Worm (Caenorhabditis elegans) whole organism, L4 larva: ENCODE data around the gene Y32G9A.3.
A peak's percentile ranks its signal among the peaks of the same experiment; 100 is the strongest.

Experiments
- F10B5.3 ChIP-seq: sonication (generic microtip); optimal IDR thresholded peaks from 2 replicates; lab custom pipeline; 2016; ENCODE audit warnings: mild to moderate bottlenecking, missing genetic modification characterization, missing compliant biosample characterization
- F26F4.8 ChIP-seq: fragments of 200-800 bp; sonication (Bioruptor generic); conservative IDR thresholded peaks from 2 replicates; pipeline ENCODE4 v1.3.6; 2022; ENCODE audit warnings: missing genetic modification characterization, missing compliant biosample characterization
- F37D6.2 ChIP-seq: sonication (generic microtip); optimal IDR thresholded peaks from 2 replicates; lab custom pipeline; 2016; ENCODE audit warnings: mild to moderate bottlenecking, missing genetic modification characterization, missing compliant biosample characterization
- T20F7.1 ChIP-seq: fragments of 200-800 bp; sonication (Bioruptor generic); optimal IDR thresholded peaks from 2 replicates; lab custom pipeline; 2018; ENCODE audit warnings: mild to moderate bottlenecking, missing genetic modification characterization, missing compliant biosample characterization
- Y5F2A.4 ChIP-seq: fragments of 200-800 bp; sonication (Bioruptor generic); optimal IDR thresholded peaks from 2 replicates; lab custom pipeline; 2018; ENCODE audit warnings: mild to moderate bottlenecking, missing genetic modification characterization, missing compliant biosample characterization
- Y75B8A.6 ChIP-seq: fragments of 200-800 bp; sonication (Bioruptor generic); IDR thresholded peaks from 2 replicates; pipeline ENCODE4 v1.3.6; 2022; ENCODE audit warnings: missing genetic modification reagents, missing genetic modification characterization, missing compliant biosample characterization
- aha-1 ChIP-seq: fragments of 150-350 bp; peaks from one replicate; lab custom pipeline; 2014; ENCODE audit warnings: missing biosample characterization, missing genetic modification characterization
- attf-4 ChIP-seq: sonication (generic microtip); optimal IDR thresholded peaks from 3 replicates; lab custom pipeline; 2017; ENCODE audit warnings: missing biosample characterization, missing genetic modification characterization
- ceh-28 ChIP-seq: fragments of 150-350 bp; optimal IDR thresholded peaks from 2 replicates; lab custom pipeline; 2014; ENCODE audit warnings: missing biosample characterization, missing genetic modification reagents, missing genetic modification characterization
- ceh-44 ChIP-seq: fragments of 200-800 bp; sonication (Bioruptor generic); IDR thresholded peaks from 2 replicates; pipeline ENCODE4 v1.3.6; 2022; ENCODE audit warnings: missing genetic modification reagents, missing genetic modification characterization, missing compliant biosample characterization
- ceh-82 ChIP-seq: sonication (generic microtip); optimal IDR thresholded peaks from 2 replicates; lab custom pipeline; 2017; ENCODE audit warnings: missing biosample characterization, missing genetic modification characterization
- ctbp-1 ChIP-seq: fragments of 200-800 bp; sonication (Bioruptor generic); IDR thresholded peaks from 2 replicates; pipeline ENCODE4 v1.3.6; 2022; ENCODE audit warnings: missing genetic modification reagents, missing genetic modification characterization, missing compliant biosample characterization
- daf-19 ChIP-seq: fragments of 200-800 bp; sonication (Bioruptor generic); conservative IDR thresholded peaks from 2 replicates; pipeline ENCODE4 v1.3.6; 2022; ENCODE audit warnings: missing genetic modification characterization, missing compliant biosample characterization
- dmd-8 ChIP-seq: fragments of 200-800 bp; sonication (Bioruptor generic); IDR thresholded peaks from 2 replicates; pipeline ENCODE4 v1.3.6; 2022; ENCODE audit warnings: missing genetic modification characterization, missing compliant biosample characterization
- dpl-1 ChIP-seq: fragments of 150-350 bp; optimal IDR thresholded peaks from 2 replicates; lab custom pipeline; 2014; ENCODE audit warnings: missing biosample characterization, missing genetic modification reagents, missing genetic modification characterization
- duxl-1 ChIP-seq: sonication (generic microtip); optimal IDR thresholded peaks from 2 replicates; lab custom pipeline; 2016; ENCODE audit warnings: mild to moderate bottlenecking, missing genetic modification characterization, moderate library complexity, missing compliant biosample characterization; ENCODE audit not compliant: poor library complexity
- dve-1 ChIP-seq: sonication (generic microtip); optimal IDR thresholded peaks from 2 replicates; lab custom pipeline; 2017; ENCODE audit warnings: antibody characterized with exemption, mild to moderate bottlenecking, missing genetic modification characterization, missing compliant biosample characterization; ENCODE audit not compliant: insufficient read depth
- egl-27 ChIP-seq: sonication (generic microtip); optimal IDR thresholded peaks from 3 replicates; lab custom pipeline; 2017; ENCODE audit warnings: missing biosample characterization, missing genetic modification reagents, missing genetic modification characterization
- fkh-10 ChIP-seq: fragments of 150-350 bp; optimal IDR thresholded peaks from 2 replicates; lab custom pipeline; 2014; ENCODE audit warnings: missing biosample characterization, missing genetic modification reagents, missing genetic modification characterization
- fos-1 ChIP-seq: fragments of 150-350 bp; optimal IDR thresholded peaks from 2 replicates; lab custom pipeline; 2014; ENCODE audit warnings: missing biosample characterization, missing genetic modification characterization
- hlh-30 ChIP-seq: sonication (generic microtip); optimal IDR thresholded peaks from 2 replicates; lab custom pipeline; 2017; ENCODE audit warnings: antibody characterized with exemption, mild to moderate bottlenecking, missing genetic modification characterization, missing compliant biosample characterization; ENCODE audit not compliant: insufficient read depth
- hmg-1.1 ChIP-seq: fragments of 200-800 bp; sonication (Bioruptor generic); IDR thresholded peaks from 2 replicates; pipeline ENCODE4 v1.3.6; 2022; ENCODE audit warnings: missing genetic modification reagents, missing genetic modification characterization, missing compliant biosample characterization
- lin-15B ChIP-seq: fragments of 150-350 bp; sonication (generic microtip); optimal IDR thresholded peaks from 3 replicates; lab custom pipeline; 2014; ENCODE audit warnings: missing biosample characterization, missing genetic modification characterization
- lir-3 ChIP-seq: sonication (generic microtip); optimal IDR thresholded peaks from 2 replicates; lab custom pipeline; 2016; ENCODE audit warnings: mild to moderate bottlenecking, missing genetic modification characterization, missing compliant biosample characterization
- lsy-2 ChIP-seq, 2 experiments: fragments of 150-350 bp in 1 of 2; sonication (generic microtip) in 1 of 2; optimal IDR thresholded peaks; 2 replicates each; lab custom pipeline; 2014 to 2017; ENCODE audit warnings: missing biosample characterization in 2 of 2, missing genetic modification characterization in 2 of 2
- madf-5 ChIP-seq, 2 experiments: fragments of 200-800 bp; sonication (Bioruptor generic); IDR thresholded peaks; 2 replicates each; pipeline ENCODE4 v1.3.6; 2022; ENCODE audit warnings: missing compliant biosample characterization in 2 of 2, missing genetic modification characterization in 2 of 2
- mdl-1 ChIP-seq, 2 experiments: fragments of 150-350 bp in 1 of 2; sonication (generic microtip) in 1 of 2; optimal IDR thresholded peaks; 2 replicates each; lab custom pipeline; 2014 to 2017; ENCODE audit warnings: missing biosample characterization in 2 of 2, missing genetic modification characterization in 2 of 2
- mep-1 ChIP-seq: fragments of 150-350 bp; sonication (generic microtip); optimal IDR thresholded peaks from 3 replicates; lab custom pipeline; 2014; ENCODE audit warnings: missing biosample characterization, missing genetic modification characterization
- nhr-10 ChIP-seq: fragments of 150-350 bp; optimal IDR thresholded peaks from 2 replicates; lab custom pipeline; 2014; ENCODE audit warnings: missing biosample characterization, missing genetic modification characterization
- nhr-102 ChIP-seq: sonication (generic microtip); optimal IDR thresholded peaks from 2 replicates; lab custom pipeline; 2016; ENCODE audit warnings: mild to moderate bottlenecking, missing genetic modification characterization, moderate library complexity, missing compliant biosample characterization
- nhr-111 ChIP-seq: fragments of 200-800 bp; sonication (Bioruptor generic); optimal IDR thresholded peaks from 2 replicates; lab custom pipeline; 2018; ENCODE audit warnings: mild to moderate bottlenecking, missing genetic modification characterization, missing compliant biosample characterization
- nhr-237 ChIP-seq: sonication (generic microtip); optimal IDR thresholded peaks from 2 replicates; lab custom pipeline; 2017; ENCODE audit warnings: missing biosample characterization, missing genetic modification characterization
- nhr-25 ChIP-seq: sonication (generic microtip); optimal IDR thresholded peaks from 2 replicates; lab custom pipeline; 2017; ENCODE audit warnings: missing genetic modification characterization, mild to moderate bottlenecking, missing compliant biosample characterization, antibody characterized with exemption, moderate library complexity, borderline replicate concordance; ENCODE audit not compliant: insufficient read depth
- nhr-41 ChIP-seq: fragments of 200-800 bp; sonication (Bioruptor generic); IDR thresholded peaks from 2 replicates; pipeline ENCODE4 v1.3.6; 2022; ENCODE audit warnings: missing genetic modification reagents, missing genetic modification characterization, missing compliant biosample characterization
- rbr-2 ChIP-seq: sonication (generic microtip); optimal IDR thresholded peaks from 2 replicates; lab custom pipeline; 2016; ENCODE audit warnings: missing genotype, missing genetic modification characterization, missing compliant biosample characterization
- saeg-2 ChIP-seq: fragments of 200-800 bp; sonication (Bioruptor generic); IDR thresholded peaks from 2 replicates; pipeline ENCODE4 v1.3.6; 2022; ENCODE audit warnings: missing genetic modification reagents, missing genetic modification characterization, missing compliant biosample characterization
- set-16 ChIP-seq: fragments of 200-800 bp; sonication (Bioruptor generic); IDR thresholded peaks from 2 replicates; pipeline ENCODE4 v1.3.6; 2022; ENCODE audit warnings: missing genetic modification reagents, missing genetic modification characterization, missing compliant biosample characterization
- snpc-4 ChIP-seq: fragments of 150-350 bp; optimal IDR thresholded peaks from 2 replicates; lab custom pipeline; 2014; ENCODE audit warnings: missing biosample characterization, missing genetic modification characterization
- unc-62 ChIP-seq, 3 experiments: fragments of 150-350 bp in 1 of 3; sonication (generic microtip); optimal IDR thresholded peaks in 2 of 3; peaks in 1 of 3; 1 replicate in 1 of 3; 2 replicates in 2 of 3; lab custom pipeline; 2014 to 2017; ENCODE audit warnings: missing biosample characterization in 3 of 3, missing genetic modification characterization in 3 of 3, missing genetic modification reagents in 3 of 3, missing genotype in 1 of 3
- zfp-3 ChIP-seq: fragments of 200-800 bp; sonication (Bioruptor generic); conservative IDR thresholded peaks from 2 replicates; pipeline ENCODE4 v1.3.6; 2022; ENCODE audit warnings: missing genetic modification reagents, missing genetic modification characterization, missing compliant biosample characterization
- ztf-11 ChIP-seq: fragments of 150-350 bp; optimal IDR thresholded peaks from 2 replicates; lab custom pipeline; 2014; ENCODE audit warnings: missing biosample characterization, missing genetic modification characterization
- ztf-7 ChIP-seq: fragments of 150-350 bp; optimal IDR thresholded peaks from 2 replicates; lab custom pipeline; 2014; ENCODE audit warnings: missing biosample characterization, missing genetic modification characterization

Y32G9A.3 gene

ce11 chrV:1943465-1943864, 32.3 kb downstream of the Y32G9A.3 start:
- TF ChIP-seq dmd-8 (GFP tag; lab: Robert Waterston, UW) (no peak), ztf-11 (tag; lab: Kevin White, UChicago) (no peak), lsy-2 (tag; optimal IDR thresholded peaks at IDR 0.05; lab: Kevin White, UChicago) (peak in 1 of 2 experiments; percentile 38), madf-5 (GFP tag; IDR thresholded peaks at IDR 0.05; lab: Robert Waterston, UW) (no peak), ceh-82 (tag; lab: Kevin White, UChicago) (no peak), snpc-4 (tag; lab: Kevin White, UChicago) (no peak), nhr-111 (no peak), T20F7.1 (GFP tag; lab: Kevin White, UChicago) (no peak), nhr-25 (tag; lab: Kevin White, UChicago) (no peak), attf-4 (tag; lab: Kevin White, UChicago) (no peak), dpl-1 (GFP tag; lab: Kevin White, UChicago) (no peak), ztf-7 (tag; lab: Kevin White, UChicago) (no peak), Y75B8A.6 (GFP tag; lab: Robert Waterston, UW) (no peak), duxl-1 (tag; lab: Kevin White, UChicago) (no peak), ctbp-1 (peak; percentile 78), daf-19 (GFP tag; lab: Robert Waterston, UW) (no peak), set-16 (peak; percentile 78), dve-1 (tag; lab: Kevin White, UChicago) (no peak), fos-1 (tag; lab: Kevin White, UChicago) (no peak), lir-3 (tag; lab: Kevin White, UChicago) (no peak), nhr-237 (tag; lab: Kevin White, UChicago) (no peak), unc-62 (GFP tag; optimal IDR thresholded peaks at IDR 0.05 in 1 of 2; lab: Kevin White, UChicago) (peak in 1 of 2 experiments; percentile 11), unc-62 (tag; optimal IDR thresholded peaks at IDR 0.05; lab: Kevin White, UChicago) (no peak), hlh-30 (peak; percentile 11), ceh-44 (GFP tag; lab: Robert Waterston, UW) (no peak), F10B5.3 (no peak), F26F4.8 (GFP tag; lab: Robert Waterston, UW) (no peak), lin-15B (no peak), mep-1 (tag; lab: Kevin White, UChicago) (peak; percentile 34), egl-27 (tag; lab: Kevin White, UChicago) (no peak), fkh-10 (GFP tag; lab: Kevin White, UChicago) (peak; percentile 86), hmg-1.1 (GFP tag; lab: Robert Waterston, UW) (peak; percentile 52), mdl-1 (tag; optimal IDR thresholded peaks at IDR 0.05; lab: Kevin White, UChicago) (peak in 1 of 2 experiments; percentile 72), Y5F2A.4 (GFP tag; lab: Kevin White, UChicago) (no peak), saeg-2 (GFP tag; lab: Robert Waterston, UW) (no peak), nhr-102 (tag; lab: Kevin White, UChicago) (no peak), ceh-28 (tag; lab: Kevin White, UChicago) (no peak), zfp-3 (GFP tag; lab: Robert Waterston, UW) (no peak), nhr-10 (tag; lab: Kevin White, UChicago) (no peak), F37D6.2 (tag; lab: Kevin White, UChicago) (peak; percentile 50), rbr-2 (peak; percentile 72), nhr-41 (GFP tag; lab: Robert Waterston, UW) (no peak), aha-1 (peak; percentile 46)
